Worm (Caenorhabditis elegans) whole organism, young adult: ENCODE measurements around the gene fbxb-90.

Experiments used
- dpl-1 ChIP-seq: fragments of 150-350 bp; optimal IDR thresholded peaks from 2 replicates; lab custom pipeline; 2014; ENCODE audit warnings: missing biosample characterization, missing genetic modification reagents, missing genetic modification characterization
- pha-4 ChIP-seq: fragments of 150-350 bp; sonication (generic microtip); optimal IDR thresholded peaks from 2 replicates; lab custom pipeline; 2014; ENCODE audit warnings: missing biosample characterization, missing genetic modification reagents, missing genetic modification characterization

ce11 chrII:3727996-3728395 is 20.6 kb downstream of the fbxb-90 start, which contains the start of gene C46E10.8:
- TF ChIP-seq pha-4 (tag; lab: Kevin White, UChicago) (no peak), dpl-1 (GFP tag; lab: Kevin White, UChicago) (no peak)
